Worm (Caenorhabditis elegans) whole organism, dauer: ENCODE measurements around the gene C34F11.5.

Source experiments
- unc-62 ChIP-seq: sonication (generic microtip); optimal IDR thresholded peaks from 2 replicates; lab custom pipeline; 2017; ENCODE audit warnings: missing biosample characterization, missing genetic modification reagents, missing genetic modification characterization

Gene C34F11.5

ce11 chrII:5181497-5181896 lies 14.1 kb upstream of the C34F11.5 start:
- no peak for TF ChIP-seq unc-62

DNA sequence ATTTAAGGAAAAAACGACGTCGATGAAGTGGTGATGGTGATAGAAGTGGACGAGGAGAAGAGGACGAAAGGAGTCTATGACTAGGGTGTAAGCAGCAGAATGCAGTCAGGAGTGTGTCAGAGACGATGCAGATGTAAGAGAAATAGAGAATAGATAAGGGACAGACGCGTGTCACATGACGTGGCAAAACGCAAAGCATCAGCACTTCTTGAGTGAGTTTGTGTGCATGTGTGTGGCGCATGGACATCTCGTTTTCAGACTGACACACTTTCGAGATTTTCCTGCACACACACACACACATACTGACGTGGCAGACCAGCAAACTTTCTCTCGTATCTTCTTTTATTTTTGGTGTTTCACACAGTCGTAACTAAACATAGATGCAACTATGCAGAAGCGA lies 13.2 kb upstream of the C34F11.5 start:
- no peak for TF ChIP-seq unc-62

DNA sequence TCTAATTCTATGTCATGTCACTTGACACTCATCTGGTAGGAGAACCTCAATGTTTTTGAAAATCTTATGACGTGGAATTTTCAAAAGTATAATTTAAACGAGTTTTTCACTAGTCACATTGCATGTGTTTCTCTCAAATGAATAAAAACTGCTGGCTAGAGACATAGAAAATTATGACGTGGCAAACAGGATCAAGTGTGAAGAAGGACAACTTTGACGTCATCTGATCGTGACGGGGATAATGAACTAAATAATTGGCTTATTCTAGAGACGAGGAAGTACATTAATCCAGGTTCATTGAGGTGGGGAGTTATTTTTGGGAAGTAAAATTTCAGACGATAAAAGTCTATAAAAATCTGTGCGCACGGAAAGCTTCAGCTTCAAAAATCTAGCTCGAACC lies 12.4 kb upstream of the C34F11.5 start:
- TF ChIP-seq unc-62 = no peak

DNA sequence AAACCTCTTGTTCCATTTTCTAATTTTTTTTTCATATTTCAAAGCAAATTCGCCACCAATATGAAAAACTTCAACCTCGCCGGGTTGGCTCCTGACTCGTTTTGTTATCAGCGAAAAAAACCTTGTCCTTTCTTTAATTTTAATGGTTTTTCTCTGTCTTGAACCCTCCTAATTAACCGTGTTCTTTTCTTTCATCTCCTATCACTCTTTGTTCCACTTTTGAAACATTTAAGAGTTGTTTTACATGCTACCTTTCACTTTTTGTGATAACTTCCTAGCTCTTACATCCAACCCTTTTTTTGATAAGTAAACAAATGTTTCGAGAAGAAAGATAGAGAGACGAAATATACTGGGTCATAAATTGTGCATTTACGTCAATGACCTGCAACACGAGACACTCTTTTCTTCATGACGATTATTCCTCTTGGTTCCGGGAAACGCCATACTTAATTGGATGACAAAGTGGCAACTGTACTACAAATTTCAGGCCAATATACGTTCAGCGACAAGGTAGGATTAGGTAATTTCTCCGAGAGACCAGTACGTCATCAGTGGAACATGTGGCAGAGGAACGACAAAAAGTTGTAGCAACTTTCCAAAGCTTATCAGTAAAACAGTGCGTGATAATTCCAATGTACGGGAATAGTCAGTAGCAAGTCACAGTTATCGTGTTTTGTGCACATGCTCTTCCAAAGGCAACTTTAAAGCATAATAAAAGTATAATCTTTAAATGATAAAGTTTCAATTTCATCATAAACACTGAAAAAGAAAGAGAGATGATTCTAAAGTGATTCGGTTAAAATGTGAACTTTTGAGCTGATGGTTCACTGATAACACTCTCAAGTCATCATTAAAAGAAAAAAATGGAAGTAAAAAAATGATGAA lies 10.7 kb upstream of the C34F11.5 start:
- TF ChIP-seq unc-62 = no peak

- no peak for TF ChIP-seq unc-62
These were observed 9.6 kb upstream of the C34F11.5 start for ce11 chrII:5185955-5186539.

DNA sequence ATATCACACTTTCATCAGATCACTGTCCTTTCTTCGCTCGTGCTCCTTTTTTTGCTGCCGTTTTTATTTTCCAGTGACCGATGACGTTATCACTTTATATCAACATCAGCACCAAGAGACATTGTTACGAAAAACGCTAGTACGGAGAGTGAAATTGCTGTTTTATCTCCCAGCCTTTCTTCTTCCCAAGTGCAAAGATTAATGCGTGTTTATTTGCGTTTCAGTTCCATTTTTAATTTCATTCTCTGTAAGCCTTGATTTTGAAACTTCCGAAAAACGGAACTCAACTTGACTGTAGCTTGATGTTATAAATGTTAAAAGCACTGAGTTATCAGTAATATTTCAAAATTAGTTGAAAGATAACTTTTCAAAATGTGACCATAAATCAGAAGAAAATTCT lies 8.7 kb upstream of the C34F11.5 start:
- no peak for TF ChIP-seq unc-62

ce11 chrII:5187469-5187868 lies 8.1 kb upstream of the C34F11.5 start, which contains the start of gene crh-2:
crh-2 (minus strand) TSS chrII:5187569.
- no peak for TF ChIP-seq unc-62

DNA sequence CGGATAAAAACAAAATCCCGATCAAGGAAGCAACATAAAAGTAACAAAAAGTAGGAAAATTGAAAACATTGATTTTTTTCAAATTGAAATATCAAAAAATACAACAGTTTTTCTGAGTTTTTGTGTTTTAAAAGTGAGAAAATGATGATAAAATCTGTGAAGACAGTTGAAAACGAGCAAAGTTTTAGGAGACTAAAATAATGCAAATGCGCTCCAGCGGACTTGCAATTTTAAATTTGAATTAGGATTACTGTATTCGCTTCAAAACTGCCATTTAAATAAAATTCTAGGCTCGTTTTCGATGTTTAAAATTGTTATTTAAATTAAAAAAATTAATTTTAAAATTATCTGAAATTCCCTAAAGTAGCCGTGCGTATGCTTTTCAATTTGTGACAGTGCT lies 7.7 kb upstream of the C34F11.5 start:
- no peak for TF ChIP-seq unc-62

ce11 chrII:5191766-5192165 lies 3.8 kb upstream of the C34F11.5 start:
- TF ChIP-seq unc-62 = no peak

ce11 chrII:5194066-5194465 lies 1.5 kb upstream of the C34F11.5 start, which contains the start of gene msp-49:
msp-49 (plus strand) TSS chrII:5194366.
- no peak for TF ChIP-seq unc-62

- no peak for TF ChIP-seq unc-62
These were observed 3.9 kb downstream of the C34F11.5 start, which contains the start of gene msp-50 for ce11 chrII:5199497-5199896. msp-50 (plus strand) TSS chrII:5199797.

DNA sequence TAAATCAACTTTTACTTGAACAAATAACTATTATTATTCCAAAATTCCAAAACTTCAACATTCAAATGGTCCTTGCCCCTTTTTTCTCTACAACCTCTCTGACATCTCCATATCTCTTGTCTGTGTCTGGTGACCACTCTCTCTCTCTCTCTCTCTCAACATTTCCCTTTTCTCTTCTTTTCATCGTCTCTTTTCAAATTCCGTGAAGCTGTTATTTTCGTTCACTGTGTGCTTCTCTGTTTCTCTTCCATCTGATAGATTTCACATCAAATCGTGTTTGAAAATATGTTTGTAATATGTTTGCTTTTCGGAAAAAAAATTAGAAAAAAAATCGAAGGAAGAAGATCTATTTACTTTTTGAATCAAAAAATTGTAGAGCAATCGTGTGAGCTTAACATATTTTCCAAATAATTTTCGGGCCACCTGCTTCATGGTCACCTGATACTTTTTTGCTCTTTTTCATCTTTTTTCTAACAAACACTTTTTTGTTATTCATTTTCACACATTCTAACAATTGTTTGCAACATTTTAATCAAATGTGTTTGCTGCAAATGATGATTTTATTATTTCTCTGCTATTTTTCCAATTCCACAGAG lies 5.5 kb downstream of the C34F11.5 start:
- TF ChIP-seq unc-62 = no peak

DNA sequence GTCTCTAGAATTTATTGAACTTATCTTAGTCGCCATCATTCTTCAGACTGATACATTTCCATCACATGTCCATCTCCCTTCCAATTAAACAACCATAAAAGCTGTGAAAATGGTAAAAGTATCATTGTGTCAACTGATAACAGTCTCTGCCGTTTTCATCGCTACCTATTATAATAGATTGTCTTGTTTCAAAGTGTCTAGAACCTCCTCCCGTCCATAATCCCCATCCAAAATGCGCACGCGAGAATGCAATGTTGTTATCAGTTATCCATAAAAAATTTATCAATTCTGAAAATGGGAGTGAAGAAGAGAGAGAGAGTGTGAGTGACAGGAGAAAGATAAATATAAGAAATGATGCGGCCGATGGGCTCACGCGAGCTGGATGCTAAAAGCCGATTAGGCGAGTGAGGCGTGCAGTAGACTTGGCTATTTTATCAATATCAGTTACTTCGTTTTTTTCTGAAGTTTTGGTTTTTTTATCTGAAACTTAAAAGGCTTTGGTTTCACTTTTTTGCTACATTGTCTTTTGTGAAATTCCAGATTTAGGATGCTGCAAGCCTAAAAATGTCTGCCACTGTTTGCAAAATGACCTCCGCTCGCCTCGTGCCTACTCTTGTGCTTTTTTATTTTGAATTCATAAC lies 6.4 kb downstream of the C34F11.5 start:
- TF ChIP-seq unc-62 = no peak

ce11 chrII:5202930-5203329 lies 7.3 kb downstream of the C34F11.5 start, which contains the start of gene ampd-1:
ampd-1 (plus strand) TSS chrII:5203322.
- TF ChIP-seq unc-62 = no peak

DNA sequence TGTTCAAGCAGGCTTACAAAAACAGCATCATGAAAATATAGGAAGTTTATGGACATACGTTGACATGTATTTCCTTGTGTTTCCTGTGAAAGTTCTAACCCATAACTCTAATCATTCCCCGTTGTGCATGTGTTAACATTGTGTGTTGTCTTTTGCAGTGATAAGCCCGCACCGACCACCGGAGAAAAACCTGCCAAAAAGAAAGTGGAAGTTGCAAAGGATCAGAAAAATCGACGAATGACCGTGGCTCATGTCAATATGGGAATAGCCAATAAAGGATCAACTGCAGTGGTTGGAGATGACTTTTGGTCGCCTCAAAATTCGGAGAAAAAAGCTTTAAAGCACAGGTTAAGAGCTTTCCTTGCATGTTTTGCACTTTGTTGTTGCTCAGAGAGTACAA lies 9.7 kb downstream of the C34F11.5 start:
- no peak for TF ChIP-seq unc-62

DNA sequence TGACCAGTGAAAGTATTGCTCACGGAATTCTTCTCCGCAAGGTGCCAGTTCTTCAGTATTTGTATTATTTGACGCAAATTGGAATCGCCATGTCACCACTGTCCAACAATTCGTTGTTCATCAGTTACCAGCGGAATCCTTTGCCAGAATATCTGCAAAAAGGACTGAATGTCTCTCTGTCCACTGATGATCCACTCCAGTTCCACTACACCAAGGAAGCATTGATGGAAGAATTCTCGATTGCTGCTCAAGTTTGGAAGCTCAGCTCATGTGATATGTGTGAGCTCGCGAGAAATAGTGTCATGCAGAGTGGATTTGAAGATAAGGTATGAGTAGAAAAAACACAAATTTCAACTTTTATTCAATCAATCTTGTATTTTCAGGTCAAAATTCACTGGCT lies 13.5 kb downstream of the C34F11.5 start:
- no peak for TF ChIP-seq unc-62

- no peak for TF ChIP-seq unc-62
These were observed 15.2 kb downstream of the C34F11.5 start, which contains the start of gene C34F11.8 for ce11 chrII:5210830-5211229. C34F11.8 (minus strand) TSS chrII:5210964.
